Worm (Caenorhabditis elegans): ENCODE measurements around the gene col-104.

ce11 chrIV:1380350-1380749, 25.2 kb upstream of the col-104 start:
- TF ChIP-seq swsn-7 (tag; optimal IDR thresholded peaks at IDR 0.05) (no peak), ama-1 (optimal IDR thresholded peaks at IDR 0.05) (no peak), sup-37 (GFP tag; optimal IDR thresholded peaks at IDR 0.05) (no peak), aha-1 (tag; optimal IDR thresholded peaks at IDR 0.05) (no peak), elt-3 (tag; optimal IDR thresholded peaks at IDR 0.05) (no peak), snpc-4 (tag; optimal IDR thresholded peaks at IDR 0.05) (no peak), nhr-77 (tag; optimal IDR thresholded peaks at IDR 0.05) (no peak), mdl-1 (tag; optimal IDR thresholded peaks at IDR 0.05) (no peak), unc-30 (tag; optimal IDR thresholded peaks at IDR 0.05) (no peak), efl-1 (optimal IDR thresholded peaks at IDR 0.05) (no peak), efl-1 (GFP tag; optimal IDR thresholded peaks at IDR 0.05 in 1 of 2) (no peak), ceh-82 (tag; optimal IDR thresholded peaks at IDR 0.05) (no peak), fos-1 (tag; optimal IDR thresholded peaks at IDR 0.05) (no peak), unc-98 (GFP tag; IDR thresholded peaks at IDR 0.05) (no peak), Y116A8C.19 (tag; optimal IDR thresholded peaks at IDR 0.05; ENCODE audit: borderline replicate concordance) (no peak)
